Worm (Caenorhabditis elegans) whole organism, L3 larva: ENCODE measurements around the gene Y39A3B.7.

Experiments used
- aly-2 ChIP-seq: fragments of 150-350 bp; optimal IDR thresholded peaks from 2 replicates; lab custom pipeline; 2014; ENCODE audit warnings: missing biosample characterization, missing genetic modification characterization
- sea-2 ChIP-seq: fragments of 150-350 bp; sonication (generic microtip); optimal IDR thresholded peaks from 4 replicates; lab custom pipeline; 2014; ENCODE audit warnings: missing biosample characterization, missing genetic modification reagents, missing genetic modification characterization
- unc-62 ChIP-seq: fragments of 150-350 bp; sonication (generic microtip); optimal IDR thresholded peaks from 4 replicates; lab custom pipeline; 2014; ENCODE audit warnings: missing biosample characterization, missing genetic modification reagents, missing genetic modification characterization

- TF ChIP-seq unc-62 (GFP tag; lab: Kevin White, UChicago) = no peak
- no peak for TF ChIP-seq sea-2 (GFP tag; lab: Kevin White, UChicago)
- TF ChIP-seq aly-2 (tag; lab: Kevin White, UChicago) = no peak
Measured at ce11 chrIII:1943488-1943887, 41.3 kb downstream of the Y39A3B.7 start, which contains the start of gene F53A3.1.
